Worm (Caenorhabditis elegans) whole organism, L1 larva: Measurements from ENCODE around the gene dlhd-1.

ENCODE experiments used
- aly-2 ChIP-seq: fragments of 150-350 bp; optimal IDR thresholded peaks from 2 replicates; lab custom pipeline; 2014; ENCODE audit warnings: missing biosample characterization, missing genetic modification characterization
- ama-1 ChIP-seq: fragments of 150-350 bp; optimal IDR thresholded peaks from 2 replicates; lab custom pipeline; 2014
- ceh-8 ChIP-seq: fragments of 200-800 bp; sonication (Bioruptor generic); optimal IDR thresholded peaks from 2 replicates; lab custom pipeline; 2018; ENCODE audit warnings: mild to moderate bottlenecking, missing genetic modification characterization, moderate library complexity, missing compliant biosample characterization
- ceh-82 ChIP-seq, 3 experiments: fragments of 150-350 bp in 1 of 3; sonication (generic microtip) in 2 of 3; optimal IDR thresholded peaks; 2 replicates each; lab custom pipeline; 2014 to 2017; ENCODE audit warnings: missing biosample characterization in 3 of 3, missing genetic modification characterization in 3 of 3
- ces-1 ChIP-seq: fragments of 150-350 bp; optimal IDR thresholded peaks from 2 replicates; lab custom pipeline; 2014; ENCODE audit warnings: missing biosample characterization, missing genetic modification reagents, missing genetic modification characterization
- efl-1 ChIP-seq, 4 experiments: fragments of 150-350 bp; optimal IDR thresholded peaks in 3 of 4; peaks in 1 of 4; 1 replicate in 1 of 4; 2 replicates in 3 of 4; lab custom pipeline; 2014; ENCODE audit warnings: missing biosample characterization in 2 of 4, missing genetic modification characterization in 2 of 4, missing genetic modification reagents in 2 of 4
- grh-1 ChIP-seq: fragments of 200-800 bp; sonication (Bioruptor generic); IDR thresholded peaks from 2 replicates; pipeline ENCODE4 v1.3.6; 2022; ENCODE audit warnings: missing genetic modification reagents, missing genetic modification characterization, missing compliant biosample characterization
- nhr-11 ChIP-seq: fragments of 150-350 bp; optimal IDR thresholded peaks from 2 replicates; lab custom pipeline; 2014; ENCODE audit warnings: missing biosample characterization, missing genetic modification characterization
- nhr-28 ChIP-seq: fragments of 150-350 bp; optimal IDR thresholded peaks from 2 replicates; lab custom pipeline; 2014; ENCODE audit warnings: missing biosample characterization, missing genetic modification characterization
- pqm-1 ChIP-seq: sonication (generic microtip); optimal IDR thresholded peaks from 3 replicates; lab custom pipeline; 2017; ENCODE audit warnings: missing biosample characterization, missing genetic modification characterization
- vab-15 ChIP-seq: sonication (generic microtip); optimal IDR thresholded peaks from 2 replicates; lab custom pipeline; 2017; ENCODE audit warnings: missing genotype, mild to moderate bottlenecking, missing genetic modification characterization, missing compliant biosample characterization

DNA sequence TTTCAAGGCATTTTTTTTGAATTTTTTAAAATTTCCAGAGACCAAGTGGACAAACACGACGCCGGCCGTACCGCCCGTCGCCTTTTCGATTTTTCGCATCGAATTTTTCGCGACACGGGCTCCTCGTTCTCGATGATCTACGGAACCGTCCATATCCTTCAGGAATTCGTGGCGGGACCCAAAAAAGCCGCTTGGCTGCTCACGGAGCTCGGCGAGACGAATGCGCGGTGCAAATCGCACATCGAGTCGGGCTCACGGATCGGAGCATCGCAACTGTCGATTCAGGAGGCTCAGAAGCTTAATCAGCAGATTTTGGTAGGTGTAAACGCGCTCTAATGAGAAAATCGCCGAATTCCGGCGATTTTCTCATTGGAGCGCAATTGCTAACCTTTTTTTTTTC, 40.1 kb downstream of the dlhd-1 start:
- TF ChIP-seq nhr-28 (tag; lab: Kevin White, UChicago) (no peak), aly-2 (no peak), nhr-11 (no peak), ama-1 (lab: Kevin White, UChicago) (no peak), efl-1 (optimal IDR thresholded peaks at IDR 0.05; lab: Kevin White, UChicago) (no peak), efl-1 (GFP tag; optimal IDR thresholded peaks at IDR 0.05 in 1 of 2; lab: Kevin White, UChicago) (no peak), pqm-1 (tag; lab: Kevin White, UChicago) (no peak), ceh-8 (no peak), vab-15 (tag; lab: Kevin White, UChicago) (no peak), ces-1 (no peak), grh-1 (GFP tag; lab: Robert Waterston, UW) (no peak), ceh-82 (tag; optimal IDR thresholded peaks at IDR 0.05; lab: Kevin White, UChicago) (no peak)
